Worm (Caenorhabditis elegans) whole organism, mixed stage, embryonic: ENCODE results near the gene sre-46.

Source experiments
- blmp-1 ChIP-seq: fragments of 150-350 bp; optimal IDR thresholded peaks from 2 replicates; lab custom pipeline; 2014; ENCODE audit warnings: missing biosample characterization, missing genetic modification characterization
- ceh-39 ChIP-seq: fragments of 150-350 bp; optimal IDR thresholded peaks from 2 replicates; lab custom pipeline; 2014; ENCODE audit warnings: missing biosample characterization, missing genetic modification characterization
- ces-1 ChIP-seq: fragments of 150-350 bp; optimal IDR thresholded peaks from 2 replicates; lab custom pipeline; 2014; ENCODE audit warnings: missing biosample characterization, missing genetic modification reagents, missing genetic modification characterization
- flh-1 ChIP-seq: fragments of 200-800 bp; sonication (Bioruptor generic); optimal IDR thresholded peaks from 2 replicates; lab custom pipeline; 2018; ENCODE audit warnings: mild to moderate bottlenecking, missing genetic modification characterization, moderate library complexity, missing compliant biosample characterization
- lin-32 ChIP-seq: fragments of 200-800 bp; sonication (Bioruptor generic); optimal IDR thresholded peaks from 2 replicates; lab custom pipeline; 2018; ENCODE audit warnings: mild to moderate bottlenecking, missing genetic modification characterization, missing compliant biosample characterization
- nhr-28 ChIP-seq: fragments of 150-350 bp; optimal IDR thresholded peaks from 2 replicates; lab custom pipeline; 2014; ENCODE audit warnings: missing biosample characterization, missing genetic modification characterization
- snpc-4 ChIP-seq: fragments of 150-350 bp; optimal IDR thresholded peaks from 2 replicates; lab custom pipeline; 2014; ENCODE audit warnings: missing biosample characterization, missing genetic modification characterization
- unc-39 ChIP-seq: fragments of 150-350 bp; optimal IDR thresholded peaks from 2 replicates; lab custom pipeline; 2014; ENCODE audit warnings: missing biosample characterization, missing genetic modification characterization
- unc-62 ChIP-seq: fragments of 150-350 bp; optimal IDR thresholded peaks from 2 replicates; lab custom pipeline; 2014; ENCODE audit warnings: missing biosample characterization, missing genetic modification reagents, missing genetic modification characterization

DNA sequence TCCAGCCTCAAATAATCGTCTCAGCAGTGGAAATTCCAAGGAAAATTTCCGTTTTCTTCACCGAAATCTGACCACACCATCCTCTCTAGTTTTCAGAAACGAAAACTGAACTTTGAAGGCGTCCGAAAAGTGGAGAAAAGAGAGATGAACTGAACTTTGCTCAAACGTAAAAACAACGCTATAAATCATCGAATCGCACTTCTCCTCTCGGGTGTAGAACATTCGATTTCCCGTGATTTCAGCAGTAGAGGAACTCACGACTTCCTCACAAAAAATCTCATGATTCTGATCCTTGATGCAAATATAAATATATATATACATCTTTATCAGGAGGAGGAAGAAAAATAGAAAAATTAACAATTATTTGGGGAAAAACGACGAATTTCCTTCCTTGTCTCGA lies 45.9 kb downstream of the sre-46 start:
- TF ChIP-seq lin-32 (no peak), ceh-39 (tag; lab: Kevin White, UChicago) (no peak), snpc-4 (no peak), unc-39 (no peak), flh-1 (GFP tag; lab: Kevin White, UChicago) (no peak), nhr-28 (tag; lab: Kevin White, UChicago) (no peak), blmp-1 (tag; lab: Kevin White, UChicago) (no peak), ces-1 (GFP tag; lab: Kevin White, UChicago) (no peak), unc-62 (GFP tag; lab: Kevin White, UChicago) (no peak)
